Fruit fly (Drosophila melanogaster) whole organism, embryonic: Measurements from ENCODE around the gene CG34160.
A peak's percentile ranks its signal among the peaks of the same experiment; 100 is the strongest.

Experiments
- Antp ChIP-seq: fragments of 200-800 bp; sonication (Bioruptor generic); optimal IDR thresholded peaks from 3 replicates; lab custom pipeline; 2016; ENCODE audit warnings: missing biosample characterization, missing genetic modification characterization
- Asciz ChIP-seq: fragments of 200-800 bp; sonication (Bioruptor generic); optimal IDR thresholded peaks from 2 replicates; lab custom pipeline; 2017; ENCODE audit warnings: missing biosample characterization, mild to moderate bottlenecking, missing genetic modification characterization, missing genetic modification reagents
- Awh ChIP-seq: fragments of 200-800 bp; sonication (Bioruptor generic); IDR thresholded peaks from 2 replicates; pipeline ENCODE4, ENCODE4 v1.3.6; 2022; ENCODE audit warnings: missing biosample characterization, missing genetic modification characterization
- CG10147 ChIP-seq: fragments of 200-800 bp; sonication (Bioruptor generic); optimal IDR thresholded peaks from 2 replicates; lab custom pipeline; 2019; ENCODE audit warnings: missing biosample characterization, mild to moderate bottlenecking, missing genetic modification characterization, moderate library complexity
- CG11504 ChIP-seq: fragments of 200-800 bp; sonication (Bioruptor generic); optimal IDR thresholded peaks from 3 replicates; lab custom pipeline; 2019; ENCODE audit warnings: missing biosample characterization, mild to moderate bottlenecking, missing genetic modification characterization, moderate library complexity
- CG12071 ChIP-seq: fragments of 200-800 bp; sonication (Bioruptor generic); optimal IDR thresholded peaks from 3 replicates; lab custom pipeline; 2018; ENCODE audit warnings: missing biosample characterization, mild to moderate bottlenecking, missing genetic modification characterization
- CG12391 ChIP-seq: fragments of 200-800 bp; sonication (Bioruptor generic); optimal IDR thresholded peaks from 3 replicates; lab custom pipeline; 2018; ENCODE audit warnings: missing biosample characterization, mild to moderate bottlenecking, missing genetic modification characterization, moderate library complexity
- CG13296 ChIP-seq: fragments of 200-800 bp; sonication (Bioruptor generic); optimal IDR thresholded peaks from 3 replicates; lab custom pipeline; 2018; ENCODE audit warnings: missing biosample characterization, mild to moderate bottlenecking, missing genetic modification characterization
- CG14014 ChIP-seq: fragments of 200-800 bp; sonication (Bioruptor generic); IDR thresholded peaks from 2 replicates; pipeline ENCODE4 v1.3.6; 2022; ENCODE audit warnings: missing biosample characterization, missing genetic modification characterization
- CG15269 ChIP-seq: fragments of 200-800 bp; sonication (Bioruptor generic); optimal IDR thresholded peaks from 2 replicates; lab custom pipeline; 2018; ENCODE audit warnings: missing biosample characterization, mild to moderate bottlenecking, missing genetic modification characterization, moderate library complexity
- CG1529 ChIP-seq: fragments of 200-800 bp; sonication (Bioruptor generic); optimal IDR thresholded peaks from 3 replicates; lab custom pipeline; 2018; ENCODE audit warnings: missing biosample characterization, missing genetic modification characterization
- CG15514 ChIP-seq: fragments of 200-800 bp; sonication (Bioruptor generic); optimal IDR thresholded peaks from 3 replicates; lab custom pipeline; 2017; ENCODE audit warnings: missing biosample characterization, missing genetic modification characterization, mild to moderate bottlenecking, moderate library complexity, missing genetic modification reagents
- CG17328 ChIP-seq: fragments of 200-800 bp; sonication (Bioruptor generic); IDR thresholded peaks from 2 replicates; pipeline ENCODE4 v1.3.6; 2022; ENCODE audit warnings: missing biosample characterization, missing genetic modification characterization
- CG17359 ChIP-seq: fragments of 200-800 bp; sonication (Bioruptor generic); optimal IDR thresholded peaks from 3 replicates; lab custom pipeline; 2018; ENCODE audit warnings: missing biosample characterization, mild to moderate bottlenecking, missing genetic modification characterization, moderate library complexity
- CG17912 ChIP-seq: fragments of 200-800 bp; sonication (Bioruptor generic); optimal IDR thresholded peaks from 2 replicates; lab custom pipeline; 2018; ENCODE audit warnings: missing biosample characterization, mild to moderate bottlenecking, missing genetic modification characterization
- CG18599 ChIP-seq: fragments of 200-800 bp; sonication (Bioruptor generic); optimal IDR thresholded peaks from 3 replicates; lab custom pipeline; 2017; ENCODE audit warnings: missing biosample characterization, missing genetic modification characterization, mild to moderate bottlenecking, moderate library complexity, missing genetic modification reagents
- CG30020 ChIP-seq: fragments of 200-800 bp; optimal IDR thresholded peaks from 2 replicates; lab custom pipeline; 2019; ENCODE audit warnings: missing biosample characterization, mild to moderate bottlenecking, missing genetic modification characterization, moderate library complexity
- CG3065 ChIP-seq: fragments of 200-800 bp; sonication (Bioruptor generic); optimal IDR thresholded peaks from 2 replicates; lab custom pipeline; 2016; ENCODE audit warnings: missing biosample characterization, missing genetic modification characterization
- CG31224 ChIP-seq: fragments of 200-800 bp; sonication (Bioruptor generic); IDR thresholded peaks from 2 replicates; pipeline ENCODE4 v1.3.6; 2022; ENCODE audit warnings: missing biosample characterization, missing genetic modification characterization
- CG34224 ChIP-seq: fragments of 200-800 bp; sonication (Bioruptor generic); IDR thresholded peaks from 3 replicates; pipeline ENCODE4 v1.3.6; 2022; ENCODE audit warnings: missing biosample characterization, missing genetic modification characterization; ENCODE audit not compliant: partially characterized antibody
- CG34422 ChIP-seq: fragments of 200-800 bp; sonication (Bioruptor generic); IDR thresholded peaks from 3 replicates; pipeline ENCODE4 v1.3.6; 2022; ENCODE audit warnings: missing biosample characterization, missing genetic modification characterization
- CG3995 ChIP-seq: fragments of 200-800 bp; sonication (Bioruptor generic); optimal IDR thresholded peaks from 3 replicates; lab custom pipeline; 2016; ENCODE audit warnings: missing biosample characterization, missing genetic modification characterization
- CG4282 ChIP-seq: fragments of 200-800 bp; sonication (Bioruptor generic); optimal IDR thresholded peaks from 2 replicates; lab custom pipeline; 2016; ENCODE audit warnings: missing biosample characterization, missing genetic modification characterization
- CG4404 ChIP-seq: fragments of 200-800 bp; sonication (Bioruptor generic); IDR thresholded peaks from 2 replicates; pipeline ENCODE4 v1.3.6; 2022; ENCODE audit warnings: missing biosample characterization, missing genetic modification characterization
- CG8478 ChIP-seq: fragments of >200 bp; optimal IDR thresholded peaks from 2 replicates; lab custom pipeline; 2018
- Camta ChIP-seq: fragments of 200-800 bp; sonication (Bioruptor generic); optimal IDR thresholded peaks from 2 replicates; lab custom pipeline; 2016; ENCODE audit warnings: missing biosample characterization, missing genetic modification characterization
- Dbx ChIP-seq: fragments of 200-800 bp; sonication (Bioruptor generic); IDR thresholded peaks from 3 replicates; pipeline ENCODE4 v1.3.6; 2022; ENCODE audit warnings: missing biosample characterization, missing genetic modification characterization
- Fer2 ChIP-seq: fragments of 200-800 bp; sonication (Bioruptor generic); optimal IDR thresholded peaks from 2 replicates; lab custom pipeline; 2018; ENCODE audit warnings: missing biosample characterization, mild to moderate bottlenecking, missing genetic modification characterization, moderate library complexity
- Mrtf ChIP-seq: fragments of 200-800 bp; sonication (Bioruptor generic); IDR thresholded peaks from 3 replicates; pipeline ENCODE4 v1.3.6; 2022; ENCODE audit warnings: missing biosample characterization, missing genetic modification characterization
- Myb ChIP-seq: fragments of 200-800 bp; sonication (Bioruptor generic); optimal IDR thresholded peaks from 2 replicates; lab custom pipeline; 2016; ENCODE audit warnings: missing biosample characterization, missing genetic modification characterization
- NfI ChIP-seq: fragments of 200-800 bp; sonication (Bioruptor generic); optimal IDR thresholded peaks from 3 replicates; lab custom pipeline; 2018; ENCODE audit warnings: missing biosample characterization, mild to moderate bottlenecking, missing genetic modification characterization, moderate library complexity
- Trl ChIP-seq, 3 experiments: fragments of >200 bp in 2 of 3; fragments of 200-800 bp in 1 of 3; sonication (Bioruptor generic) in 1 of 3; optimal IDR thresholded peaks; 2 replicates in 1 of 3; 3 replicates in 2 of 3; lab custom pipeline; 2016 to 2017; ENCODE audit warnings: missing biosample characterization in 1 of 3, missing genetic modification characterization in 1 of 3
- az2 ChIP-seq: fragments of 200-800 bp; sonication (Bioruptor generic); optimal IDR thresholded peaks from 3 replicates; lab custom pipeline; 2016; ENCODE audit warnings: missing biosample characterization, missing genetic modification characterization
- bab2 ChIP-seq: fragments of 200-800 bp; sonication (Bioruptor generic); optimal IDR thresholded peaks from 2 replicates; lab custom pipeline; 2016; ENCODE audit warnings: missing biosample characterization, missing genetic modification characterization
- chn ChIP-seq: fragments of 200-800 bp; sonication (Bioruptor generic); optimal IDR thresholded peaks from 2 replicates; lab custom pipeline; 2016; ENCODE audit warnings: missing biosample characterization, missing genetic modification characterization
- dati ChIP-seq: fragments of 200-800 bp; sonication (Bioruptor generic); IDR thresholded peaks from 2 replicates; pipeline ENCODE4 v1.3.6; 2022; ENCODE audit warnings: missing biosample characterization, missing genetic modification characterization
- dysf ChIP-seq: fragments of 200-800 bp; sonication (Bioruptor generic); IDR thresholded peaks from 3 replicates; pipeline ENCODE4 v1.3.6; 2022; ENCODE audit warnings: missing biosample characterization, missing genetic modification characterization
- ewg ChIP-seq: fragments of 200-800 bp; sonication (Bioruptor generic); optimal IDR thresholded peaks from 3 replicates; lab custom pipeline; 2017; ENCODE audit warnings: mild to moderate bottlenecking, missing biosample characterization, missing genetic modification reagents, missing genetic modification characterization
- ind ChIP-seq: fragments of 200-800 bp; sonication (Bioruptor generic); optimal IDR thresholded peaks from 3 replicates; lab custom pipeline; 2016; ENCODE audit warnings: missing biosample characterization, missing genetic modification characterization
- insv ChIP-seq, 2 experiments: fragments of 200-800 bp; sonication (Bioruptor generic); optimal IDR thresholded peaks; 3 replicates each; lab custom pipeline; 2016 to 2018; ENCODE audit warnings: missing biosample characterization in 2 of 2, missing genetic modification characterization in 2 of 2
- kni ChIP-seq: fragments of 200-800 bp; sonication (Bioruptor generic); optimal IDR thresholded peaks from 3 replicates; lab custom pipeline; 2017; ENCODE audit warnings: mild to moderate bottlenecking, missing biosample characterization, missing genetic modification reagents, missing genetic modification characterization
- knrl ChIP-seq: fragments of 200-800 bp; sonication (Bioruptor generic); IDR thresholded peaks from 3 replicates; pipeline ENCODE4 v1.3.6; 2022; ENCODE audit warnings: missing biosample characterization, missing genetic modification characterization; ENCODE audit not compliant: partially characterized antibody
- lilli ChIP-seq: fragments of 200-800 bp; sonication (Bioruptor generic); optimal IDR thresholded peaks from 3 replicates; lab custom pipeline; 2016; ENCODE audit warnings: missing biosample characterization, missing genetic modification characterization
- nmo ChIP-seq: fragments of 200-800 bp; sonication (Bioruptor generic); optimal IDR thresholded peaks from 2 replicates; lab custom pipeline; 2018; ENCODE audit warnings: missing biosample characterization, mild to moderate bottlenecking, missing genetic modification characterization, moderate library complexity
- row ChIP-seq: fragments of 200-800 bp; sonication (Bioruptor generic); IDR thresholded peaks from 3 replicates; pipeline ENCODE4 v1.3.6; 2022; ENCODE audit warnings: missing biosample characterization, missing genetic modification characterization
- sd ChIP-seq: fragments of 200-800 bp; sonication (Bioruptor generic); optimal IDR thresholded peaks from 3 replicates; lab custom pipeline; 2018; ENCODE audit warnings: missing biosample characterization, mild to moderate bottlenecking, missing genetic modification characterization, moderate library complexity
- slbo ChIP-seq: fragments of 200-800 bp; sonication (Bioruptor generic); IDR thresholded peaks from 2 replicates; pipeline ENCODE4 v1.3.6; 2022; ENCODE audit warnings: missing biosample characterization, missing genetic modification characterization
- slp2 ChIP-seq: fragments of 200-800 bp; sonication (Bioruptor generic); optimal IDR thresholded peaks from 2 replicates; lab custom pipeline; 2016; ENCODE audit warnings: missing biosample characterization, missing genetic modification characterization
- ssp ChIP-seq: fragments of 200-800 bp; sonication (Bioruptor generic); IDR thresholded peaks from 2 replicates; pipeline ENCODE4 v1.3.6; 2022; ENCODE audit warnings: missing biosample characterization, missing genetic modification characterization
- wdn ChIP-seq: fragments of 200-800 bp; sonication (Bioruptor generic); IDR thresholded peaks from 2 replicates; pipeline ENCODE4 v1.3.6; 2022; ENCODE audit warnings: missing biosample characterization, missing genetic modification characterization

CG34160 gene

dm6 chr2L:10565674-10566073 is 13.9 kb upstream of the CG34160 start (continued):
- TF ChIP-seq CG14014 (GFP tag; lab: Robert Waterston, UW) (peak; percentile 69), CG15269 (tag; lab: Kevin White, UChicago) (peak; percentile 53), Fer2 (tag; lab: Kevin White, UChicago) (no peak), knrl (no peak), kni (GFP tag; lab: Kevin White, UChicago) (no peak), CG13296 (GFP tag; lab: Kevin White, UChicago) (peak; percentile 50), bab2 (GFP tag; lab: Kevin White, UChicago) (no peak), sd (tag; lab: Kevin White, UChicago) (peak; percentile 1), CG34224 (no peak), Myb (peak; percentile 40), CG31224 (GFP tag; lab: Robert Waterston, UW) (peak; percentile 51; the same call in 1 of the 2 replicates), Asciz (GFP tag; lab: Kevin White, UChicago) (peak; percentile 11), ssp (peak; percentile 31; the same call in 1 of the 2 replicates), insv (GFP tag; optimal IDR thresholded peaks at IDR 0.05; lab: Kevin White, UChicago) (no peak), Camta (GFP tag; lab: Kevin White, UChicago) (peak; percentile 12), CG3065 (GFP tag; lab: Kevin White, UChicago) (no peak), CG12391 (tag; lab: Kevin White, UChicago) (peak; percentile 38), slbo (GFP tag; lab: Robert Waterston, UW) (peak; percentile 73), CG4282 (GFP tag; lab: Kevin White, UChicago) (peak; percentile 22), Trl (optimal IDR thresholded peaks at IDR 0.05; lab: Kevin White, UChicago) (no peak), Trl (GFP tag; optimal IDR thresholded peaks at IDR 0.05; lab: Kevin White, UChicago) (peak; percentile 8), chn (GFP tag; lab: Kevin White, UChicago) (peak; percentile 3), CG15514 (GFP tag; lab: Kevin White, UChicago) (peak; percentile 55), CG1529 (GFP tag; lab: Kevin White, UChicago) (no peak), wdn (GFP tag; lab: Robert Waterston, UW) (0 out of 2 replicates have a peak, but pooled peaks have one; percentile 28), ewg (GFP tag; lab: Kevin White, UChicago) (no peak), NfI (GFP tag; lab: Kevin White, UChicago) (peak; percentile 37), CG30020 (tag; lab: Kevin White, UChicago) (no peak), CG17359 (tag; lab: Kevin White, UChicago) (peak; percentile 44), CG18599 (GFP tag; lab: Kevin White, UChicago) (peak; percentile 90), dysf (GFP tag; lab: Robert Waterston, UW) (peak; percentile 76), slp2 (GFP tag; lab: Kevin White, UChicago) (no peak), Awh (peak; percentile 53; the same call in 1 of the 2 replicates), CG3995 (GFP tag; lab: Kevin White, UChicago) (no peak), CG17912 (GFP tag; lab: Kevin White, UChicago) (no peak), ind (GFP tag; lab: Kevin White, UChicago) (peak; percentile 49), az2 (peak; percentile 0), dati (no peak), CG11504 (peak; percentile 60), Mrtf (GFP tag; lab: Robert Waterston, UW) (0 out of 3 replicates have a peak, but pooled peaks have one; percentile 31), lilli (GFP tag; lab: Kevin White, UChicago) (peak; percentile 58), Antp (peak; percentile 50), CG34422 (GFP tag; lab: Robert Waterston, UW) (0 out of 3 replicates have a peak, but pooled peaks have one; percentile 24), CG4404 (GFP tag; lab: Robert Waterston, UW) (peak; percentile 34; the same call in 1 of the 2 replicates), row (GFP tag; lab: Robert Waterston, UW) (peak; percentile 70), CG12071 (GFP tag; lab: Kevin White, UChicago) (peak; percentile 44), CG8478 (no peak), CG17328 (0 out of 2 replicates have a peak, but pooled peaks have one; percentile 35), nmo (GFP tag; lab: Kevin White, UChicago) (peak; percentile 10), CG10147 (GFP tag; lab: Kevin White, UChicago) (peak; percentile 55), Dbx (GFP tag; lab: Robert Waterston, UW) (peak; percentile 80)
